Fruit fly (Drosophila melanogaster) whole organism, adult: ENCODE data around the gene CG13314.

Experiments used
- CG11617 ChIP-seq: fragments of 200-800 bp; sonication (Bioruptor generic); optimal IDR thresholded peaks from 2 replicates; lab custom pipeline; 2017; ENCODE audit warnings: mild to moderate bottlenecking, missing biosample characterization, missing genetic modification reagents, missing genetic modification characterization
- CG12768 ChIP-seq: fragments of 200-800 bp; sonication (Bioruptor generic); optimal IDR thresholded peaks from 2 replicates; lab custom pipeline; 2017; ENCODE audit warnings: missing biosample characterization, missing genetic modification characterization, mild to moderate bottlenecking, moderate library complexity, missing genetic modification reagents
- CG1620 ChIP-seq: fragments of 200-800 bp; sonication (Bioruptor generic); optimal IDR thresholded peaks from 2 replicates; lab custom pipeline; 2016; ENCODE audit warnings: missing biosample characterization, missing genetic modification characterization
- CG33017 ChIP-seq: fragments of 200-800 bp; sonication (Bioruptor generic); optimal IDR thresholded peaks from 2 replicates; lab custom pipeline; 2018; ENCODE audit warnings: missing biosample characterization, mild to moderate bottlenecking, missing genetic modification characterization, moderate library complexity
- CG7045 ChIP-seq: fragments of 200-800 bp; sonication (Bioruptor generic); optimal IDR thresholded peaks from 2 replicates; lab custom pipeline; 2017; ENCODE audit warnings: missing biosample characterization, mild to moderate bottlenecking, missing genetic modification characterization
- Clk ChIP-seq: fragments of 200-800 bp; sonication (Bioruptor generic); optimal IDR thresholded peaks from 2 replicates; lab custom pipeline; 2017; ENCODE audit warnings: missing biosample characterization, missing genetic modification characterization
- Mnt ChIP-seq: fragments of 200-800 bp; sonication (Bioruptor generic); optimal IDR thresholded peaks from 2 replicates; lab custom pipeline; 2016; ENCODE audit warnings: missing biosample characterization, mild to moderate bottlenecking, missing genetic modification characterization
- bab1 ChIP-seq: fragments of 200-800 bp; sonication (Bioruptor generic); optimal IDR thresholded peaks from 3 replicates; lab custom pipeline; 2019; ENCODE audit warnings: missing biosample characterization, mild to moderate bottlenecking, missing genetic modification characterization, moderate library complexity
- cnc ChIP-seq, 2 experiments: fragments of >200 bp; optimal IDR thresholded peaks; 2 replicates each; lab custom pipeline; 2017
- kay ChIP-seq: fragments of 200-800 bp; sonication (Bioruptor generic); peaks from one replicate; lab custom pipeline; 2016; ENCODE audit warnings: missing biosample characterization, missing genetic modification characterization, borderline replicate concordance
- pad ChIP-seq: fragments of 200-800 bp; sonication (Bioruptor generic); optimal IDR thresholded peaks from 3 replicates; lab custom pipeline; 2017; ENCODE audit warnings: missing biosample characterization, missing genetic modification characterization, mild to moderate bottlenecking, moderate library complexity, missing genetic modification reagents
- tj ChIP-seq: fragments of 200-800 bp; sonication (Bioruptor generic); optimal IDR thresholded peaks from 3 replicates; lab custom pipeline; 2017; ENCODE audit warnings: missing biosample characterization, mild to moderate bottlenecking, missing genetic modification characterization, moderate library complexity
- toe ChIP-seq: fragments of 200-800 bp; sonication (Bioruptor generic); optimal IDR thresholded peaks from 2 replicates; lab custom pipeline; 2016; ENCODE audit warnings: missing biosample characterization, missing genetic modification characterization

DNA sequence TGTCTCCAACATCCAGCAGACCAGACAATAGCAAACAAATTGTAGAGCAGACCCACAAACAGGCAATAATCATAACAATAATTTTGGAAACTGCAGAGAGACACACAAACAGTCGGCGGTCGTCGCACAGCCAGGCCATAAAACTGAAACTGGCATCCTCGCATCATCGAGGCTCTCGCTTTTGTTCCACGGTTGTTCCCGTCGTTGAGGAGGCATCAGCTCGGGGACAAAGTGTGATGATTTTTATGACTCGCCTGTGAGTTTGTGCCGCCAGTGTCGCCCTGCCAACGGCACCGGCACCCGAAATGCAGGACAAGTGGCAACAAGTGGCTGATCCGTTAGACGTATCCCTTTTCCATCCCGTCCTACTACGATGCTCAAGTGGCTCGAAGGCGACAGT is 21.8 kb downstream of the CG13314 start:
- TF ChIP-seq CG11617 (GFP tag; lab: Kevin White, UChicago) (no peak), CG1620 (GFP tag; lab: Kevin White, UChicago) (no peak), Clk (no peak), kay (GFP tag; lab: Kevin White, UChicago) (no peak), toe (no peak), cnc (optimal IDR thresholded peaks at IDR 0.05; lab: Kevin White, UChicago) (no peak), pad (no peak), CG12768 (no peak), CG7045 (GFP tag; lab: Kevin White, UChicago) (no peak), Mnt (GFP tag; lab: Kevin White, UChicago) (no peak), CG33017 (tag; lab: Kevin White, UChicago) (no peak), tj (GFP tag; lab: Kevin White, UChicago) (no peak), bab1 (GFP tag; lab: Kevin White, UChicago) (no peak)
